Worm (Caenorhabditis elegans) whole organism, young adult: ENCODE measurements around the gene mrps-14.

Source experiments
- C06A6.2 ChIP-seq: fragments of 200-800 bp; sonication (Bioruptor generic); conservative IDR thresholded peaks from 2 replicates; pipeline ENCODE4 v1.3.6; 2022; ENCODE audit warnings: missing genetic modification characterization, missing compliant biosample characterization
- D2030.7 ChIP-seq: fragments of 200-800 bp; sonication (Bioruptor generic); IDR thresholded peaks from 2 replicates; pipeline ENCODE4 v1.3.6; 2022; ENCODE audit warnings: missing genetic modification reagents, missing genetic modification characterization, missing compliant biosample characterization
- F23B12.7 ChIP-seq: sonication (generic microtip); optimal IDR thresholded peaks from 2 replicates; lab custom pipeline; 2017; ENCODE audit warnings: missing genetic modification characterization, mild to moderate bottlenecking, missing compliant biosample characterization, antibody characterized with exemption, moderate library complexity; ENCODE audit not compliant: insufficient read depth
- F49E8.2 ChIP-seq: sonication (generic microtip); optimal IDR thresholded peaks from 3 replicates; lab custom pipeline; 2017; ENCODE audit warnings: missing genetic modification characterization, mild to moderate bottlenecking, missing compliant biosample characterization, antibody characterized with exemption, moderate library complexity; ENCODE audit not compliant: insufficient read depth
- F57A8.1 ChIP-seq: fragments of 200-800 bp; sonication (Bioruptor generic); optimal IDR thresholded peaks from 2 replicates; lab custom pipeline; 2018; ENCODE audit warnings: mild to moderate bottlenecking, missing genetic modification characterization, moderate library complexity, missing compliant biosample characterization
- K11D2.4 ChIP-seq: fragments of 200-800 bp; sonication (Bioruptor generic); IDR thresholded peaks from 2 replicates; pipeline ENCODE4 v1.3.6; 2022; ENCODE audit warnings: missing genetic modification reagents, missing genetic modification characterization, missing compliant biosample characterization
- K12H6.12 ChIP-seq: fragments of 200-800 bp; sonication (Bioruptor generic); optimal IDR thresholded peaks from 2 replicates; lab custom pipeline; 2018; ENCODE audit warnings: mild to moderate bottlenecking, missing genetic modification characterization, missing compliant biosample characterization
- T07F8.4 ChIP-seq: sonication (generic microtip); optimal IDR thresholded peaks from 2 replicates; lab custom pipeline; 2016; ENCODE audit warnings: mild to moderate bottlenecking, missing genetic modification characterization, moderate library complexity, missing compliant biosample characterization
- Y67H2A.10 ChIP-seq: fragments of 200-800 bp; sonication (Bioruptor generic); conservative IDR thresholded peaks from 2 replicates; pipeline ENCODE4 v1.3.6; 2022; ENCODE audit warnings: missing genetic modification reagents, missing genetic modification characterization, missing compliant biosample characterization
- Y79H2A.3 ChIP-seq: fragments of 200-800 bp; sonication (Bioruptor generic); conservative IDR thresholded peaks from 2 replicates; pipeline ENCODE4 v1.3.6; 2022; ENCODE audit warnings: missing genetic modification reagents, missing genetic modification characterization, missing compliant biosample characterization
- atf-7 ChIP-seq: sonication (generic microtip); optimal IDR thresholded peaks from 2 replicates; lab custom pipeline; 2017; ENCODE audit warnings: mild to moderate bottlenecking, missing genetic modification characterization, missing compliant biosample characterization
- attf-3 ChIP-seq: fragments of 200-800 bp; sonication (Bioruptor generic); conservative IDR thresholded peaks from 2 replicates; pipeline ENCODE4 v1.3.6; 2022; ENCODE audit warnings: missing genetic modification reagents, missing genetic modification characterization, missing compliant biosample characterization
- attf-6 ChIP-seq: fragments of 200-800 bp; sonication (Bioruptor generic); IDR thresholded peaks from 2 replicates; pipeline ENCODE4 v1.3.6; 2022; ENCODE audit warnings: missing genetic modification reagents, missing genetic modification characterization, missing compliant biosample characterization
- bed-1 ChIP-seq: fragments of 200-800 bp; sonication (Bioruptor generic); IDR thresholded peaks from 2 replicates; pipeline ENCODE4 v1.3.6; 2022; ENCODE audit warnings: missing genetic modification reagents, missing genetic modification characterization, missing compliant biosample characterization
- dox-1 ChIP-seq: fragments of 200-800 bp; sonication (Bioruptor generic); IDR thresholded peaks from 2 replicates; pipeline ENCODE4 v1.3.6; 2022; ENCODE audit warnings: missing genetic modification reagents, missing genetic modification characterization, missing compliant biosample characterization
- egl-18 ChIP-seq: fragments of 200-800 bp; sonication (Bioruptor generic); IDR thresholded peaks from 2 replicates; pipeline ENCODE4 v1.3.6; 2022; ENCODE audit warnings: missing genetic modification reagents, missing genetic modification characterization, missing compliant biosample characterization
- egl-44 ChIP-seq: fragments of 200-800 bp; sonication (Bioruptor generic); IDR thresholded peaks from 2 replicates; pipeline ENCODE4 v1.3.6; 2022; ENCODE audit warnings: missing genetic modification reagents, missing genetic modification characterization, missing compliant biosample characterization
- egrh-3 ChIP-seq: fragments of 200-800 bp; sonication (Bioruptor generic); IDR thresholded peaks from 2 replicates; pipeline ENCODE4 v1.3.6; 2022; ENCODE audit warnings: missing genetic modification reagents, missing genetic modification characterization, missing compliant biosample characterization
- ets-4 ChIP-seq: fragments of 200-800 bp; sonication (Bioruptor generic); optimal IDR thresholded peaks from 2 replicates; lab custom pipeline; 2018; ENCODE audit warnings: mild to moderate bottlenecking, missing genetic modification characterization, missing compliant biosample characterization
- gei-17 ChIP-seq: fragments of 200-800 bp; sonication (Bioruptor generic); optimal IDR thresholded peaks from 2 replicates; lab custom pipeline; 2018; ENCODE audit warnings: mild to moderate bottlenecking, missing genetic modification characterization, missing compliant biosample characterization
- him-1 ChIP-seq: sonication (generic microtip); optimal IDR thresholded peaks from 2 replicates; lab custom pipeline; 2016; ENCODE audit warnings: missing genotype, missing genetic modification reagents, missing genetic modification characterization, missing compliant biosample characterization
- hlh-12 ChIP-seq: sonication (generic microtip); optimal IDR thresholded peaks from 2 replicates; lab custom pipeline; 2016; ENCODE audit warnings: missing genetic modification characterization, missing compliant biosample characterization
- hmg-1.2 ChIP-seq: fragments of 200-800 bp; sonication (Bioruptor generic); IDR thresholded peaks from 2 replicates; pipeline ENCODE4 v1.3.6; 2022; ENCODE audit warnings: missing genetic modification reagents, missing genetic modification characterization, missing compliant biosample characterization
- lin-35 ChIP-seq, 3 experiments: fragments of 150-350 bp in 2 of 3; sonication (generic microtip) in 1 of 3; optimal IDR thresholded peaks; 2 replicates each; lab custom pipeline; 2014 to 2018; ENCODE audit warnings: missing biosample characterization in 3 of 3, missing genetic modification characterization in 3 of 3, missing genetic modification reagents in 3 of 3
- mxl-1 ChIP-seq: sonication (generic microtip); optimal IDR thresholded peaks from 2 replicates; lab custom pipeline; 2016; ENCODE audit warnings: missing genetic modification characterization, missing compliant biosample characterization
- nhr-120 ChIP-seq: fragments of 200-800 bp; sonication (Bioruptor generic); IDR thresholded peaks from 2 replicates; pipeline ENCODE4 v1.3.6; 2022; ENCODE audit warnings: missing genetic modification characterization, missing compliant biosample characterization
- pha-4 ChIP-seq: fragments of 150-350 bp; sonication (generic microtip); optimal IDR thresholded peaks from 2 replicates; lab custom pipeline; 2014; ENCODE audit warnings: missing biosample characterization, missing genetic modification reagents, missing genetic modification characterization
- rcor-1 ChIP-seq: fragments of 200-800 bp; sonication (Bioruptor generic); IDR thresholded peaks from 2 replicates; pipeline ENCODE4 v1.3.6; 2022; ENCODE audit warnings: missing genetic modification reagents, missing genetic modification characterization, missing compliant biosample characterization
- rpc-1 ChIP-seq, 2 experiments: fragments of 150-350 bp in 1 of 2; sonication (generic microtip) in 1 of 2; optimal IDR thresholded peaks; 2 replicates each; lab custom pipeline; 2014 to 2018; ENCODE audit warnings: missing biosample characterization in 1 of 2, missing genetic modification characterization in 1 of 2, missing genetic modification reagents in 1 of 2, missing genotype in 1 of 2
- sea-2 ChIP-seq: fragments of 200-800 bp; sonication (Bioruptor generic); IDR thresholded peaks from 2 replicates; pipeline ENCODE4 v1.3.6; 2022; ENCODE audit warnings: missing genetic modification characterization, missing compliant biosample characterization
- somi-1 ChIP-seq: fragments of 200-800 bp; sonication (Bioruptor generic); optimal IDR thresholded peaks from 2 replicates; lab custom pipeline; 2018; ENCODE audit warnings: mild to moderate bottlenecking, missing genetic modification characterization, missing compliant biosample characterization
- sptf-2 ChIP-seq: fragments of 200-800 bp; sonication (Bioruptor generic); optimal IDR thresholded peaks from 2 replicates; lab custom pipeline; 2018; ENCODE audit warnings: mild to moderate bottlenecking, missing genetic modification characterization, missing compliant biosample characterization
- tbx-9 ChIP-seq: sonication (generic microtip); optimal IDR thresholded peaks from 2 replicates; lab custom pipeline; 2016; ENCODE audit warnings: borderline replicate concordance, missing genetic modification characterization, inconsistent platforms, missing compliant biosample characterization
- tlf-1 ChIP-seq: fragments of 200-800 bp; sonication (Bioruptor generic); optimal IDR thresholded peaks from 2 replicates; lab custom pipeline; 2018; ENCODE audit warnings: mild to moderate bottlenecking, missing genetic modification characterization, missing compliant biosample characterization
- unc-130 ChIP-seq: sonication (generic microtip); optimal IDR thresholded peaks from 2 replicates; lab custom pipeline; 2016; ENCODE audit warnings: missing genetic modification reagents, missing genetic modification characterization, missing compliant biosample characterization
- ztf-18 ChIP-seq: sonication (generic microtip); optimal IDR thresholded peaks from 2 replicates; lab custom pipeline; 2016; ENCODE audit warnings: missing genotype, mild to moderate bottlenecking, missing genetic modification characterization, missing compliant biosample characterization
- ztf-25 ChIP-seq: fragments of 200-800 bp; sonication (Bioruptor generic); IDR thresholded peaks from 2 replicates; pipeline ENCODE4 v1.3.6; 2022; ENCODE audit warnings: missing genetic modification reagents, missing genetic modification characterization, missing compliant biosample characterization
- ztf-26 ChIP-seq: sonication (generic microtip); optimal IDR thresholded peaks from 2 replicates; lab custom pipeline; 2017; ENCODE audit warnings: missing genetic modification characterization, missing compliant biosample characterization
- ztf-28 ChIP-seq: fragments of 200-800 bp; sonication (Bioruptor generic); IDR thresholded peaks from 2 replicates; pipeline ENCODE4 v1.3.6; 2022; ENCODE audit warnings: missing genetic modification reagents, missing genetic modification characterization, missing compliant biosample characterization
- ztf-6 ChIP-seq: fragments of 200-800 bp; sonication (Bioruptor generic); IDR thresholded peaks from 2 replicates; pipeline ENCODE4 v1.3.6; 2022; ENCODE audit warnings: missing genetic modification reagents, missing genetic modification characterization, missing compliant biosample characterization

The mrps-14 gene

ce11 chrII:10270052-10270451, 27.8 kb upstream of the mrps-14 start, which contains the start of gene F54B3.2:
TSS of gene F54B3.2 (minus strand) at chrII:10270152.
- TF ChIP-seq hmg-1.2, result no peak
- no peak for TF ChIP-seq hlh-12 (tag; lab: Kevin White, UChicago)
- TF ChIP-seq rcor-1 (GFP tag; lab: Robert Waterston, UW), result no peak
- TF ChIP-seq K12H6.12 (tag; lab: Kevin White, UChicago), result no peak
- TF ChIP-seq dox-1, result no peak
- TF ChIP-seq somi-1, result no peak
- TF ChIP-seq attf-6 (GFP tag; lab: Robert Waterston, UW), result no peak
- TF ChIP-seq Y67H2A.10 (GFP tag; lab: Robert Waterston, UW), result no peak
- TF ChIP-seq tlf-1 (GFP tag; lab: Kevin White, UChicago), result no peak
- no peak for TF ChIP-seq unc-130
- no peak for TF ChIP-seq ztf-18 (tag; lab: Kevin White, UChicago)
- TF ChIP-seq atf-7 (tag; lab: Kevin White, UChicago), result no peak
- TF ChIP-seq sea-2, result no peak
- TF ChIP-seq sptf-2 (GFP tag; lab: Kevin White, UChicago), result no peak
- TF ChIP-seq F23B12.7 (tag; lab: Kevin White, UChicago), result no peak
- TF ChIP-seq egl-44 (GFP tag; lab: Robert Waterston, UW), result no peak
- TF ChIP-seq nhr-120 (GFP tag; lab: Robert Waterston, UW), result no peak
- no peak for TF ChIP-seq tbx-9 (tag; lab: Kevin White, UChicago)
- no peak for TF ChIP-seq egl-18 (GFP tag; lab: Robert Waterston, UW)
- TF ChIP-seq, all 124 proteins: peak for 0

ce11 chrII:10261261-10261660, 19.0 kb upstream of the mrps-14 start:
- TF ChIP-seq ztf-28 (GFP tag; lab: Robert Waterston, UW) (no peak), dox-1 (no peak), tbx-9 (tag; lab: Kevin White, UChicago) (no peak), ets-4 (GFP tag; lab: Kevin White, UChicago) (no peak), rpc-1 (optimal IDR thresholded peaks at IDR 0.05; lab: Kevin White, UChicago) (no peak), rpc-1 (tag; optimal IDR thresholded peaks at IDR 0.05; lab: Kevin White, UChicago) (no peak), T07F8.4 (tag; lab: Kevin White, UChicago) (no peak), gei-17 (no peak), Y79H2A.3 (GFP tag; lab: Robert Waterston, UW) (no peak), ztf-18 (tag; lab: Kevin White, UChicago) (no peak)

- TF ChIP-seq egrh-3 (GFP tag; lab: Robert Waterston, UW) (no peak), ztf-6 (GFP tag; lab: Robert Waterston, UW) (no peak), attf-6 (GFP tag; lab: Robert Waterston, UW) (no peak), mxl-1 (no peak), Y67H2A.10 (GFP tag; lab: Robert Waterston, UW) (no peak), atf-7 (tag; lab: Kevin White, UChicago) (no peak), him-1 (tag; lab: Kevin White, UChicago) (no peak), pha-4 (tag; lab: Kevin White, UChicago) (no peak), K11D2.4 (GFP tag; lab: Robert Waterston, UW) (no peak), lin-35 (GFP tag; optimal IDR thresholded peaks at IDR 0.05; lab: Kevin White, UChicago) (no peak), ztf-26 (tag; lab: Kevin White, UChicago) (no peak), ztf-25 (GFP tag; lab: Robert Waterston, UW) (no peak), attf-3 (GFP tag; lab: Robert Waterston, UW) (no peak), F57A8.1 (no peak), bed-1 (no peak), C06A6.2 (GFP tag; lab: Robert Waterston, UW) (no peak), F49E8.2 (tag; lab: Kevin White, UChicago) (no peak), D2030.7 (GFP tag; lab: Robert Waterston, UW) (no peak)
These were observed 9.8 kb upstream of the mrps-14 start for ce11 chrII:10252048-10252447.
